Fruit fly (Drosophila melanogaster) whole organism, wandering third instar larva: Measurements from ENCODE around the gene Mitofilin.

Source experiments
- CG9705 ChIP-seq: fragments of 200-800 bp; sonication (Bioruptor generic); optimal IDR thresholded peaks from 2 replicates; lab custom pipeline; 2018; ENCODE audit warnings: missing biosample characterization, mild to moderate bottlenecking, missing genetic modification characterization
- HLH106 ChIP-seq: fragments of 200-800 bp; optimal IDR thresholded peaks from 3 replicates; lab custom pipeline; 2019; ENCODE audit warnings: missing biosample characterization, mild to moderate bottlenecking, missing genetic modification characterization, moderate library complexity
- Hnf4 ChIP-seq: fragments of 200-800 bp; sonication (Bioruptor generic); optimal IDR thresholded peaks from 2 replicates; lab custom pipeline; 2016; ENCODE audit warnings: missing biosample characterization, mild to moderate bottlenecking, missing genetic modification characterization
- Hr78 ChIP-seq: fragments of >200 bp; optimal IDR thresholded peaks from 2 replicates; lab custom pipeline; 2017; ENCODE audit warnings: missing biosample characterization, missing genetic modification characterization
- foxo ChIP-seq, 2 experiments: fragments of 200-800 bp; sonication (Bioruptor generic); optimal IDR thresholded peaks; 2 replicates in 1 of 2; 3 replicates in 1 of 2; lab custom pipeline; 2016 to 2017; ENCODE audit warnings: missing biosample characterization in 2 of 2, missing genetic modification characterization in 2 of 2
- lola ChIP-seq: fragments of >200 bp; optimal IDR thresholded peaks from 2 replicates; lab custom pipeline; 2017; ENCODE audit warnings: missing biosample characterization, missing genetic modification characterization

- TF ChIP-seq foxo (GFP tag; optimal IDR thresholded peaks at IDR 0.05; lab: Kevin White, UChicago) (no peak), Hnf4 (GFP tag; lab: Kevin White, UChicago) (no peak), HLH106 (tag; lab: Kevin White, UChicago) (no peak), lola (GFP tag; lab: Kevin White, UChicago) (no peak), Hr78 (GFP tag; lab: Kevin White, UChicago) (no peak), CG9705 (GFP tag; lab: Kevin White, UChicago) (no peak)
Measured at dm6 chr3R:22072553-22072952, 49.4 kb upstream of the Mitofilin start.
